Fruit fly (Drosophila melanogaster) whole organism, embryonic: ENCODE results near the gene CG6693.

ENCODE experiments used
- Aef1 ChIP-seq: fragments of 200-800 bp; sonication (Bioruptor generic); IDR thresholded peaks from 3 replicates; pipeline ENCODE4 v1.3.6; 2022; ENCODE audit warnings: missing biosample characterization, missing genetic modification characterization
- Atf3 ChIP-seq: fragments of 200-800 bp; sonication (Bioruptor generic); optimal IDR thresholded peaks from 3 replicates; lab custom pipeline; 2016; ENCODE audit warnings: missing biosample characterization, missing genetic modification characterization
- BEAF-32 ChIP-seq: fragments of 200-800 bp; sonication (Bioruptor generic); optimal IDR thresholded peaks from 3 replicates; lab custom pipeline; 2017; ENCODE audit warnings: missing biosample characterization, missing genetic modification characterization, mild to moderate bottlenecking, moderate library complexity, missing genetic modification reagents
- Bgb ChIP-seq: fragments of 200-800 bp; sonication (Bioruptor generic); IDR thresholded peaks from 2 replicates; pipeline ENCODE4 v1.3.6; 2022; ENCODE audit warnings: missing biosample characterization, missing genetic modification characterization; ENCODE audit not compliant: partially characterized antibody
- CG10959 ChIP-seq: fragments of 200-800 bp; sonication (Bioruptor generic); IDR thresholded peaks from 2 replicates; pipeline ENCODE4 v1.3.6; 2022; ENCODE audit warnings: missing biosample characterization, missing genetic modification characterization
- CG11247 ChIP-seq: fragments of 200-800 bp; sonication (Bioruptor generic); IDR thresholded peaks from 2 replicates; pipeline ENCODE4 v1.3.6; 2022; ENCODE audit warnings: missing biosample characterization, missing genetic modification characterization
- CG17359 ChIP-seq: fragments of 200-800 bp; sonication (Bioruptor generic); optimal IDR thresholded peaks from 3 replicates; lab custom pipeline; 2018; ENCODE audit warnings: missing biosample characterization, mild to moderate bottlenecking, missing genetic modification characterization, moderate library complexity
- CG17802 ChIP-seq: fragments of 200-800 bp; sonication (Bioruptor generic); optimal IDR thresholded peaks from 2 replicates; lab custom pipeline; 2018; ENCODE audit warnings: missing biosample characterization, mild to moderate bottlenecking, missing genetic modification characterization, moderate library complexity
- CG1832 ChIP-seq: fragments of 200-800 bp; sonication (Bioruptor generic); optimal IDR thresholded peaks from 2 replicates; lab custom pipeline; 2017; ENCODE audit warnings: missing biosample characterization, mild to moderate bottlenecking, missing genetic modification characterization, inconsistent platforms
- CG18619 ChIP-seq: fragments of 200-800 bp; sonication (Bioruptor generic); optimal IDR thresholded peaks from 3 replicates; lab custom pipeline; 2017; ENCODE audit warnings: missing biosample characterization, mild to moderate bottlenecking, missing genetic modification characterization
- CG30020 ChIP-seq: fragments of 200-800 bp; optimal IDR thresholded peaks from 2 replicates; lab custom pipeline; 2019; ENCODE audit warnings: missing biosample characterization, mild to moderate bottlenecking, missing genetic modification characterization, moderate library complexity
- CG31388 ChIP-seq: fragments of 200-800 bp; sonication (Bioruptor generic); optimal IDR thresholded peaks from 2 replicates; lab custom pipeline; 2016; ENCODE audit warnings: missing biosample characterization, missing genetic modification characterization
- CG32532 ChIP-seq: fragments of 200-800 bp; sonication (Bioruptor generic); IDR thresholded peaks from 2 replicates; pipeline ENCODE4 v1.3.6; 2022; ENCODE audit warnings: missing biosample characterization, missing genetic modification characterization
- CG34422 ChIP-seq: fragments of 200-800 bp; sonication (Bioruptor generic); IDR thresholded peaks from 3 replicates; pipeline ENCODE4 v1.3.6; 2022; ENCODE audit warnings: missing biosample characterization, missing genetic modification characterization
- CG43689 ChIP-seq: fragments of 200-800 bp; sonication (Bioruptor generic); IDR thresholded peaks from 2 replicates; pipeline ENCODE4 v1.3.6; 2022; ENCODE audit warnings: missing biosample characterization, missing genetic modification characterization
- CG4707 ChIP-seq: fragments of 200-800 bp; sonication (Bioruptor generic); optimal IDR thresholded peaks from 2 replicates; lab custom pipeline; 2018; ENCODE audit warnings: missing biosample characterization, mild to moderate bottlenecking, missing genetic modification characterization, moderate library complexity
- CG7271 ChIP-seq: fragments of 200-800 bp; sonication (Bioruptor generic); optimal IDR thresholded peaks from 2 replicates; lab custom pipeline; 2018; ENCODE audit warnings: missing biosample characterization, mild to moderate bottlenecking, missing genetic modification characterization, moderate library complexity
- CG8290 ChIP-seq, 3 experiments: fragments of 200-800 bp; sonication (Bioruptor generic); optimal IDR thresholded peaks; 2 replicates each; lab custom pipeline; 2016 to 2019; ENCODE audit warnings: missing biosample characterization in 3 of 3, missing genetic modification characterization in 3 of 3, mild to moderate bottlenecking in 2 of 3, moderate library complexity in 1 of 3
- CG8359 ChIP-seq: fragments of 200-800 bp; sonication (Bioruptor generic); optimal IDR thresholded peaks from 2 replicates; lab custom pipeline; 2017; ENCODE audit warnings: missing biosample characterization, mild to moderate bottlenecking, missing genetic modification characterization, borderline replicate concordance
- Dip2 ChIP-seq: fragments of 200-800 bp; sonication (Bioruptor generic); IDR thresholded peaks from 2 replicates; pipeline ENCODE4 v1.3.6; 2022; ENCODE audit warnings: missing biosample characterization, missing genetic modification characterization
- Drgx ChIP-seq: fragments of 200-800 bp; sonication (Bioruptor generic); IDR thresholded peaks from 2 replicates; pipeline ENCODE4 v1.3.6; 2022; ENCODE audit warnings: missing biosample characterization, missing genetic modification characterization
- ERR ChIP-seq: fragments of 200-800 bp; sonication (Bioruptor generic); optimal IDR thresholded peaks from 2 replicates; lab custom pipeline; 2016; ENCODE audit warnings: missing biosample characterization, missing genetic modification characterization
- Ets65A ChIP-seq: fragments of 200-800 bp; sonication (Bioruptor generic); peaks from one replicate; lab custom pipeline; 2016; ENCODE audit warnings: missing biosample characterization, missing genetic modification characterization
- Fer3 ChIP-seq: fragments of 200-800 bp; sonication (Bioruptor generic); optimal IDR thresholded peaks from 2 replicates; lab custom pipeline; 2018; ENCODE audit warnings: missing biosample characterization, mild to moderate bottlenecking, missing genetic modification characterization, moderate library complexity
- MESR4 ChIP-seq: fragments of 200-800 bp; sonication (Bioruptor generic); optimal IDR thresholded peaks from 2 replicates; lab custom pipeline; 2018; ENCODE audit warnings: missing biosample characterization, mild to moderate bottlenecking, missing genetic modification characterization, moderate library complexity
- Nf-YA ChIP-seq: fragments of 200-800 bp; sonication (Bioruptor generic); IDR thresholded peaks from 2 replicates; pipeline ENCODE4 v1.3.6; 2022; ENCODE audit warnings: missing biosample characterization, missing genetic modification characterization
- Trl ChIP-seq, 3 experiments: fragments of >200 bp in 2 of 3; fragments of 200-800 bp in 1 of 3; sonication (Bioruptor generic) in 1 of 3; optimal IDR thresholded peaks; 2 replicates in 1 of 3; 3 replicates in 2 of 3; lab custom pipeline; 2016 to 2017; ENCODE audit warnings: missing biosample characterization in 1 of 3, missing genetic modification characterization in 1 of 3
- al ChIP-seq: fragments of 200-800 bp; sonication (Bioruptor generic); IDR thresholded peaks from 2 replicates; pipeline ENCODE4 v1.3.6; 2022; ENCODE audit warnings: missing biosample characterization, missing genetic modification characterization
- ato ChIP-seq: fragments of 200-800 bp; sonication (Bioruptor generic); IDR thresholded peaks from 2 replicates; pipeline ENCODE4 v1.3.6; 2022; ENCODE audit warnings: missing biosample characterization, missing genetic modification characterization; ENCODE audit not compliant: partially characterized antibody
- bcd ChIP-seq: fragments of 200-800 bp; sonication (Bioruptor generic); optimal IDR thresholded peaks from 2 replicates; lab custom pipeline; 2017; ENCODE audit warnings: missing biosample characterization, mild to moderate bottlenecking, missing genetic modification characterization
- br ChIP-seq: fragments of >200 bp; optimal IDR thresholded peaks from 2 replicates; lab custom pipeline; 2017
- chm ChIP-seq: fragments of 200-800 bp; sonication (Bioruptor generic); IDR thresholded peaks from 2 replicates; pipeline ENCODE4 v1.3.6; 2022; ENCODE audit warnings: missing biosample characterization, missing genetic modification characterization
- ci ChIP-seq: fragments of 200-800 bp; sonication (Bioruptor generic); IDR thresholded peaks from 3 replicates; pipeline ENCODE4 v1.3.6; 2022; ENCODE audit warnings: missing biosample characterization, missing genetic modification characterization
- crol ChIP-seq: fragments of 200-800 bp; sonication (Bioruptor generic); IDR thresholded peaks from 2 replicates; pipeline ENCODE4 v1.3.6; 2022; ENCODE audit warnings: missing biosample characterization, missing genetic modification characterization
- crp ChIP-seq, 2 experiments: fragments of 200-800 bp; sonication (Bioruptor generic); optimal IDR thresholded peaks; 2 replicates in 1 of 2; 3 replicates in 1 of 2; lab custom pipeline; 2017; ENCODE audit warnings: missing biosample characterization in 2 of 2, missing genetic modification characterization in 2 of 2, mild to moderate bottlenecking in 1 of 2, moderate library complexity in 1 of 2
- cwo ChIP-seq: fragments of 200-800 bp; sonication (Bioruptor generic); optimal IDR thresholded peaks from 3 replicates; lab custom pipeline; 2017; ENCODE audit warnings: missing biosample characterization, missing genetic modification characterization, mild to moderate bottlenecking, moderate library complexity, missing genetic modification reagents
- da ChIP-seq: fragments of 200-800 bp; sonication (Bioruptor generic); optimal IDR thresholded peaks from 2 replicates; lab custom pipeline; 2016; ENCODE audit warnings: missing biosample characterization, missing genetic modification characterization
- dysf ChIP-seq: fragments of 200-800 bp; sonication (Bioruptor generic); IDR thresholded peaks from 3 replicates; pipeline ENCODE4 v1.3.6; 2022; ENCODE audit warnings: missing biosample characterization, missing genetic modification characterization
- eyg ChIP-seq: fragments of 200-800 bp; sonication (Bioruptor generic); optimal IDR thresholded peaks from 3 replicates; lab custom pipeline; 2016; ENCODE audit warnings: missing biosample characterization, missing genetic modification characterization
- ind ChIP-seq: fragments of 200-800 bp; sonication (Bioruptor generic); optimal IDR thresholded peaks from 3 replicates; lab custom pipeline; 2016; ENCODE audit warnings: missing biosample characterization, missing genetic modification characterization
- inv ChIP-seq: fragments of 200-800 bp; sonication (Bioruptor generic); IDR thresholded peaks from 2 replicates; pipeline ENCODE4 v1.3.6; 2022; ENCODE audit warnings: missing biosample characterization, missing genetic modification characterization; ENCODE audit not compliant: partially characterized antibody
- kah ChIP-seq: fragments of 200-800 bp; sonication (Bioruptor generic); optimal IDR thresholded peaks from 2 replicates; lab custom pipeline; 2018; ENCODE audit warnings: missing biosample characterization, mild to moderate bottlenecking, missing genetic modification characterization
- psq ChIP-seq: fragments of 200-800 bp; sonication (Bioruptor generic); optimal IDR thresholded peaks from 2 replicates; lab custom pipeline; 2017; ENCODE audit warnings: missing biosample characterization, missing genetic modification characterization
- sob ChIP-seq: fragments of 200-800 bp; sonication (Bioruptor generic); IDR thresholded peaks from 2 replicates; pipeline ENCODE4 v1.3.6; 2022; ENCODE audit warnings: missing biosample characterization, missing genetic modification characterization
- sug ChIP-seq: fragments of 200-800 bp; optimal IDR thresholded peaks from 2 replicates; lab custom pipeline; 2019; ENCODE audit warnings: missing biosample characterization, mild to moderate bottlenecking, missing genetic modification characterization, moderate library complexity
- vnd ChIP-seq: fragments of 200-800 bp; sonication (Bioruptor generic); IDR thresholded peaks from 3 replicates; pipeline ENCODE4 v1.3.6; 2022; ENCODE audit warnings: missing biosample characterization, missing genetic modification characterization; ENCODE audit not compliant: partially characterized antibody
- wek ChIP-seq: fragments of 200-800 bp; sonication (Bioruptor generic); optimal IDR thresholded peaks from 3 replicates; lab custom pipeline; 2018; ENCODE audit warnings: missing biosample characterization, mild to moderate bottlenecking, missing genetic modification characterization, moderate library complexity

CG6693 gene

DNA sequence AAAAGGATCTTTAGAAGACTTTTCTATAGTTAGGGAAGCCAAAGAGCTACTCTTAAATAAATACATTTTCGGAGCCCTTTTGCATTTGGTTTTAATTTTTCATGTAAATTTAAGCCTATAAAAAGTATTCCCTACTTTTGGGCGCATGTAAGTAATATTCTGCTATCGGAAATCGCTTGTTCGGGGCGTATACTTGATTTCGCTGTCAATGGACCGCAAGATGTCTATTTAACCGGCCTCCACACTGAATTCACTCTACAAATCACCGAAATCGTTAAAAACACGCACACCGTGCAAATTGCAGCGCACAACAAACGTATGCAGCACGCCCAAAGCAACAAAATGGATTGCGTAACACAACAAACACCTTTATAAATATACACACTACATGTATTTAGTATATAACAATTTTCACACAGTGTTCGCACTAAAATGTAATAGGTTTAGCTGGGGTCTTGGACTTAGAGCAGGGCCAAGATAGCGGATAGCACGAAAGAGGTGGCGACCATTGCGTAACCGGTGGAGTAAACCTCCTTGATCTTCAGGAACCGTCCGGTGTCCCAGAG is 12.6 kb downstream of the CG6693 start (continued):
- no peak for TF ChIP-seq CG43689
- TF ChIP-seq cwo (GFP tag; lab: Kevin White, UChicago) = no peak
- no peak for TF ChIP-seq Nf-YA (GFP tag; lab: Robert Waterston, UW)
- peak; percentile 34; the same call in 1 of the 2 replicates for TF ChIP-seq Bgb
- TF ChIP-seq CG10959 (GFP tag; lab: Robert Waterston, UW) = no peak
- no peak for TF ChIP-seq CG8290 (GFP tag; optimal IDR thresholded peaks at IDR 0.05; lab: Kevin White, UChicago)
- peak in 1 of 2 experiments; percentile 8 for TF ChIP-seq CG8290 (tag; optimal IDR thresholded peaks at IDR 0.05; lab: Kevin White, UChicago)
- 0 out of 3 replicates have a peak, but pooled peaks have one; percentile 28 for TF ChIP-seq ci (GFP tag; lab: Robert Waterston, UW)

DNA sequence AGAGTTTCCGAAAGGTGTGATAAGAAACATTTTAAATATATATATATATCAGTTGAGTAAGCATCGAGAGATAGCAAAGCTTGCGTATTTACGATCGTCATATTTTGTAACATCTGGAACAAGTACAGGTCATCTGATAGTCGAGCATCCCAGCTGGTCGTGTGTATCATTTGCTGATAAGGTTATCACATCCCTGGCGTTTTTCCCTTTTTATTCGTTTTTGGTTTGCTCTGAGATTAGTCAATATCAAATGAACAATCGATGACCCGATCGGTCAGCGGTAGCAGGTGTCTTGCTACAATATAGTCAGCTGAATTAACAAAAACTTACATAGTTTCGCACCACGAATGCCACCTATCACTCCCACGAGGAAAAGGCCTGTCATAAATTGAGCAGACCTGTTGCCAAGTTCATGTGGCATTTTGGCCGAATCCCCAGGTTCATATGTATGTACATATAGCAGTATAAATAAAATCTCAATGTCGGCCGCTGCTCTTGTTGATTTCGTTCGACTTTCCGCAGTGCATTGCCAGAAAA is 20.5 kb downstream of the CG6693 start:
- TF ChIP-seq MESR4 (GFP tag; lab: Kevin White, UChicago) (no peak), Aef1 (GFP tag; lab: Robert Waterston, UW) (peak; percentile 52), dysf (GFP tag; lab: Robert Waterston, UW) (peak; percentile 73), CG1832 (no peak), psq (GFP tag; lab: Kevin White, UChicago) (no peak), vnd (GFP tag; lab: Robert Waterston, UW) (no peak), CG17802 (no peak), CG17359 (tag; lab: Kevin White, UChicago) (peak; percentile 55), bcd (GFP tag; lab: Kevin White, UChicago) (peak; percentile 58), crol (no peak), CG8290 (GFP tag; optimal IDR thresholded peaks at IDR 0.05; lab: Kevin White, UChicago) (no peak), CG8290 (tag; optimal IDR thresholded peaks at IDR 0.05; lab: Kevin White, UChicago) (no peak), sob (GFP tag; lab: Robert Waterston, UW) (peak; percentile 73; the same call in 1 of the 2 replicates), CG11247 (GFP tag; lab: Robert Waterston, UW) (peak; percentile 57), al (GFP tag; lab: Robert Waterston, UW) (peak; percentile 64; the same call in 1 of the 2 replicates), inv (GFP tag; lab: Robert Waterston, UW) (no peak), CG31388 (no peak), ERR (GFP tag; lab: Kevin White, UChicago) (no peak), CG18619 (GFP tag; lab: Kevin White, UChicago) (peak; percentile 56), wek (no peak), br (lab: Kevin White, UChicago) (no peak), CG30020 (tag; lab: Kevin White, UChicago) (no peak), Atf3 (GFP tag; lab: Kevin White, UChicago) (no peak), CG4707 (GFP tag; lab: Kevin White, UChicago) (no peak), CG32532 (peak; percentile 68), crp (GFP tag; optimal IDR thresholded peaks at IDR 0.05; lab: Kevin White, UChicago) (no peak), Ets65A (GFP tag; lab: Kevin White, UChicago) (no peak), ato (GFP tag; lab: Robert Waterston, UW) (no peak), ind (GFP tag; lab: Kevin White, UChicago) (peak; percentile 61), CG7271 (tag; lab: Kevin White, UChicago) (no peak), chm (GFP tag; lab: Robert Waterston, UW) (no peak), BEAF-32 (GFP tag; lab: Kevin White, UChicago) (no peak), Dip2 (GFP tag; lab: Robert Waterston, UW) (no peak), Trl (optimal IDR thresholded peaks at IDR 0.05; lab: Kevin White, UChicago) (no peak), Trl (GFP tag; optimal IDR thresholded peaks at IDR 0.05; lab: Kevin White, UChicago) (no peak), kah (GFP tag; lab: Kevin White, UChicago) (no peak), Fer3 (tag; lab: Kevin White, UChicago) (peak; percentile 63), sug (peak; percentile 74), eyg (GFP tag; lab: Kevin White, UChicago) (no peak), Drgx (GFP tag; lab: Robert Waterston, UW) (peak; percentile 47), CG34422 (GFP tag; lab: Robert Waterston, UW) (0 out of 3 replicates have a peak, but pooled peaks have one; percentile 9), ci (GFP tag; lab: Robert Waterston, UW) (no peak), da (GFP tag; lab: Kevin White, UChicago) (no peak), CG8359 (no peak)
